Fruit fly (Drosophila melanogaster) whole organism: ENCODE results near the gene RtcB.

Experiments used
- CG8478 ChIP-seq: fragments of >200 bp; optimal IDR thresholded peaks from 2 replicates; lab custom pipeline; 2018; ENCODE audit warnings: inconsistent platforms
- Dll ChIP-seq: fragments of >200 bp; optimal IDR thresholded peaks from 2 replicates; lab custom pipeline; 2017
- EcR ChIP-seq, 2 experiments: fragments of >200 bp; optimal IDR thresholded peaks; 2 replicates each; lab custom pipeline; 2017; ENCODE audit warnings: missing biosample characterization in 2 of 2, missing genetic modification characterization in 2 of 2, missing genetic modification reagents in 2 of 2
- pan ChIP-seq: fragments of >200 bp; optimal IDR thresholded peaks from 2 replicates; lab custom pipeline; 2017
- psq ChIP-seq: fragments of >200 bp; optimal IDR thresholded peaks from 2 replicates; lab custom pipeline; 2017
- usp ChIP-seq: fragments of >200 bp; optimal IDR thresholded peaks from 2 replicates; lab custom pipeline; 2017; ENCODE audit warnings: missing biosample characterization, missing genetic modification characterization, mixed read lengths

Gene RtcB

dm6 chr2L:19473397-19474009 is 43.1 kb downstream of the RtcB start:
- TF ChIP-seq Dll (lab: Kevin White, UChicago): no peak
- TF ChIP-seq EcR (GFP tag; optimal IDR thresholded peaks at IDR 0.05; lab: Kevin White, UChicago): no peak
- no peak for TF ChIP-seq psq
- TF ChIP-seq usp: no peak
- no peak for TF ChIP-seq CG8478 (lab: Kevin White, UChicago)
- no peak for TF ChIP-seq pan (lab: Kevin White, UChicago)

dm6 chr2L:19479249-19479984 is 49.0 kb downstream of the RtcB start:
- TF ChIP-seq EcR (GFP tag; optimal IDR thresholded peaks at IDR 0.05; lab: Kevin White, UChicago) (no peak), CG8478 (lab: Kevin White, UChicago) (no peak), usp (no peak), Dll (lab: Kevin White, UChicago) (no peak), pan (lab: Kevin White, UChicago) (no peak), psq (no peak)

- TF ChIP-seq Dll (lab: Kevin White, UChicago) (no peak), usp (no peak)
Observed at dm6 chr2L:19480406-19481334, 50.2 kb downstream of the RtcB start.
